Fruit fly (Drosophila melanogaster): ENCODE measurements around the gene CG15824.
A peak's percentile ranks its signal among the peaks of the same experiment; 100 is the strongest.

Gene CG15824

DNA sequence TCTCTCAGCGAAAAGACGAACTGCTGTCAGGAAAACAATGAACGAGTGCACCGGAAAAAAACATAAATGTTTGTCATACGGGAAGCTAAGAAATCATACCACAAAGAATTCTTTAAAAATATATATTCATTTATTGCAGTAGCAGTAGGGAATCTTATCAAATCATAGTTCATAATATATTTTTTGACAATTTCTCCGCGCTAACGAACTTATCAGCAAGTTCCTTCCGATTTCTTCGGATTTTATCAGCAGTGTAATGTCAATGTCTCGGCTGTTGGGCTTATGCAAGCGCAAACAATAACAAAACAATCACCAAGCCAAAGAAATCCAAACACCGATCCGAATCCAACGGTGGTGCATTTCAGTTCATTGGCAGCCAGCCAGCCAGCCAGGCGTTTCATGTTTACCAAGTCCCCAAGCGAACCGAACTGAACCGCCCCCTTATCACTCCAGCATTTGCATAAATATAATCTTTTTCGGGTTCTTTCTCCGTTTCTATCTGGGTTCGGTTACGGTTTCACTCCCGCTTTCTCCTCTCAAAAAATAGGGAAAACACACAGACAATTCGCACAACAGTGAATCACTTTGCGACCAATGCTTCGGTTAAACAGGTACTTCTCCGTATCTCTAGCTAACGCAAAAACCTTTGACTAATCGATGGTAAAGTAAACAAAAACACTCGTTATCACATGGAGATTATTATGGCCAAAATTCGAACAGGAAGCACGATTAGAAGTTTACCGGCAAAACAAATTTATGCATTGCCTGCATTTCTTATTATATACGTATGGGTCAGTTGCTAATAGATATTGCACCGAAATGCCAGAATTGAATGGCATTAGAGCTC, 57.2 kb downstream of the CG15824 start (continued):
- TF ChIP-seq CG6654 (GFP tag; optimal IDR thresholded peaks at IDR 0.05), result no peak
- TF ChIP-seq cato (GFP tag; optimal IDR thresholded peaks at IDR 0.05; ENCODE audit: borderline replicate concordance), result peak; percentile 18
- peak; percentile 46 for TF ChIP-seq ewg (GFP tag; optimal IDR thresholded peaks at IDR 0.05)
- TF ChIP-seq CG1024 (GFP tag; IDR thresholded peaks at IDR 0.05), result no peak
- peak; percentile 15 for TF ChIP-seq tin (GFP tag; optimal IDR thresholded peaks at IDR 0.05)
- TF ChIP-seq CG15269 (tag; optimal IDR thresholded peaks at IDR 0.05), result peak; percentile 39
- peak; percentile 33 for TF ChIP-seq nerfin-1 (tag; optimal IDR thresholded peaks at IDR 0.05)
- 0 out of 3 replicates have a peak, but pooled peaks have one; percentile 14 for TF ChIP-seq H15 (GFP tag; IDR thresholded peaks at IDR 0.05)
- TF ChIP-seq D (optimal IDR thresholded peaks at IDR 0.05), result no peak
- TF ChIP-seq D (GFP tag; optimal IDR thresholded peaks at IDR 0.05), result peak; percentile 62
- peak; percentile 39 for TF ChIP-seq CG14710 (tag; optimal IDR thresholded peaks at IDR 0.05)
- TF ChIP-seq sug (tag; optimal IDR thresholded peaks at IDR 0.05), result peak; percentile 13
- 0 out of 4 replicates have a peak, but pooled peaks have one; percentile 23 for TF ChIP-seq chinmo (GFP tag; IDR thresholded peaks at IDR 0.05; ENCODE audit: partially characterized antibody)
- TF ChIP-seq CoRest (tag; optimal IDR thresholded peaks at IDR 0.05), result peak; percentile 29
- TF ChIP-seq CG17385 (GFP tag; optimal IDR thresholded peaks at IDR 0.05), result peak; percentile 48
- no peak for TF ChIP-seq CG11247 (GFP tag; IDR thresholded peaks at IDR 0.05)
- no peak for TF ChIP-seq CG31224 (GFP tag; IDR thresholded peaks at IDR 0.05)
- peak; percentile 56; the same call in 2 of the 3 replicates for TF ChIP-seq CG17361 (GFP tag; IDR thresholded peaks at IDR 0.05)
- TF ChIP-seq CG12942 (GFP tag; optimal IDR thresholded peaks at IDR 0.05), result peak; percentile 47
- TF ChIP-seq CG10274 (GFP tag; optimal IDR thresholded peaks at IDR 0.05), result no peak
- TF ChIP-seq CG11093 (GFP tag; IDR thresholded peaks at IDR 0.05), result no peak
- peak; percentile 11 for TF ChIP-seq CG17829 (tag; optimal IDR thresholded peaks at IDR 0.05)
- peak; percentile 29 for TF ChIP-seq odd (GFP tag; optimal IDR thresholded peaks at IDR 0.05)
- peak in 1 of 3 experiments; percentile 41 for TF ChIP-seq lola (GFP tag; optimal IDR thresholded peaks at IDR 0.05)
- no peak for TF ChIP-seq BEAF-32 (GFP tag; optimal IDR thresholded peaks at IDR 0.05)
- peak; percentile 15 for TF ChIP-seq kni (GFP tag; optimal IDR thresholded peaks at IDR 0.05)
- TF ChIP-seq CG12659 (GFP tag; optimal IDR thresholded peaks at IDR 0.05), result peak; percentile 17
- peak; percentile 24 for TF ChIP-seq CG10431 (GFP tag; optimal IDR thresholded peaks at IDR 0.05)
- TF ChIP-seq CG17802 (tag; optimal IDR thresholded peaks at IDR 0.05), result peak; percentile 16
- peak; percentile 26 for TF ChIP-seq CG12299 (tag; optimal IDR thresholded peaks at IDR 0.05)
- TF ChIP-seq CG18599 (GFP tag; optimal IDR thresholded peaks at IDR 0.05), result no peak
- peak; percentile 7 for TF ChIP-seq CG9609 (GFP tag; optimal IDR thresholded peaks at IDR 0.05)
- TF ChIP-seq CG12769 (tag; optimal IDR thresholded peaks at IDR 0.05), result no peak
- TF ChIP-seq unpg (GFP tag; optimal IDR thresholded peaks at IDR 0.05), result peak; percentile 42
- TF ChIP-seq dpn (GFP tag; optimal IDR thresholded peaks at IDR 0.05), result peak in 1 of 2 experiments; percentile 31
- peak; percentile 42 for TF ChIP-seq CG15479 (GFP tag; optimal IDR thresholded peaks at IDR 0.05)
- TF ChIP-seq dmrt99B (tag; optimal IDR thresholded peaks at IDR 0.05), result peak; percentile 70
- TF ChIP-seq Pdp1 (GFP tag; optimal IDR thresholded peaks at IDR 0.05), result peak in 1 of 2 experiments; percentile 87
- TF ChIP-seq ATbp (GFP tag; optimal IDR thresholded peaks at IDR 0.05), result peak; percentile 84
- TF ChIP-seq trem (tag; optimal IDR thresholded peaks at IDR 0.05), result peak; percentile 8
- no peak for TF ChIP-seq ind (GFP tag; optimal IDR thresholded peaks at IDR 0.05)
- peak; percentile 47 for TF ChIP-seq Atf-2 (GFP tag; optimal IDR thresholded peaks at IDR 0.05)
- TF ChIP-seq CG13624 (GFP tag; optimal IDR thresholded peaks at IDR 0.05), result no peak
- peak; percentile 54 for TF ChIP-seq CG2202 (tag; optimal IDR thresholded peaks at IDR 0.05)
- no peak for TF ChIP-seq CG11398 (GFP tag; optimal IDR thresholded peaks at IDR 0.05)
- TF ChIP-seq CG8924 (tag; optimal IDR thresholded peaks at IDR 0.05), result peak; percentile 59
- peak; percentile 66 for TF ChIP-seq CG2875 (GFP tag; optimal IDR thresholded peaks at IDR 0.05)
